Worm (Caenorhabditis elegans): ENCODE measurements around the gene ZK721.4.
"Not testable (repeated sequence)": the region's sequence is repeated elsewhere in the genome, so short reads cannot be mapped to it uniquely, and the experiment has no call there.

Gene ZK721.4

DNA sequence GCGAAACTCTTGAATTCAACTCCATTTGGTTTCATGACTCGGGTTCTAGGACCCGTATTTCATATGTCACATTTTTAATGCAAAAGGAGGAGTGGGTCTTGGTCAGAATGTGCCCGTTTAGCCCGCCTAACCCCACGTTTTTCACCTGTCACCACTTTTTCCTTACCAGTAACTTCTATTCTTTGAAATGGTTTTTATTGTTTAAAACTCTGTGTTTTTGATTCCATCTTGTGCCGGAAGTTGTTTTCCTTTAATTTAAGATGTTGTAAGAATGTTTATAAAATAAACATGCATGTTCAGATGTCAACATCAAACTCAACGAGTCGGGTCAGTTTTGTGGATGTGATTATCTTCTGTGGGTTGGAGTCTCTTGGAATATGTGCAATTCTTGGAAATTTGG lies at the start of gene ZK721.4:
Gene ZK721.4, plus strand, starts transcription at position 301 of the 400 bp plus-strand sequence.
- TF ChIP-seq lin-54 (GFP tag; optimal IDR thresholded peaks at IDR 0.05) (no peak), chd-7 (tag; optimal IDR thresholded peaks at IDR 0.05) (no peak), nfyb-1 (GFP tag; IDR thresholded peaks at IDR 0.05) (no peak), mes-4 (tag; optimal IDR thresholded peaks at IDR 0.05) (no peak), tlf-1 (GFP tag; optimal IDR thresholded peaks at IDR 0.05) (no peak), fkh-3 (tag; optimal IDR thresholded peaks at IDR 0.05) (no peak), snpc-3.4 (tag; optimal IDR thresholded peaks at IDR 0.05) (no peak), nhr-27 (tag; optimal IDR thresholded peaks at IDR 0.05) (no peak), C17E4.6 (GFP tag; IDR thresholded peaks at IDR 0.05) (no peak), ceh-100 (GFP tag; IDR thresholded peaks at IDR 0.05) (no peak), tbp1 (GFP tag; optimal IDR thresholded peaks at IDR 0.05) (no peak), ztf-28 (GFP tag; IDR thresholded peaks at IDR 0.05) (no peak), rpc-1 (optimal IDR thresholded peaks at IDR 0.05) (no peak), rpc-1 (tag; optimal IDR thresholded peaks at IDR 0.05) (no peak), snpc-4 (GFP tag; optimal IDR thresholded peaks at IDR 0.05) (no peak), snpc-4 (tag; optimal IDR thresholded peaks at IDR 0.05) (no peak), hmg-1.2 (GFP tag; IDR thresholded peaks at IDR 0.05) (no peak), hlh-12 (tag; optimal IDR thresholded peaks at IDR 0.05) (no peak), B0035.1 (tag; optimal IDR thresholded peaks at IDR 0.05) (no peak), ekl-4 (GFP tag; IDR thresholded peaks at IDR 0.05) (no peak), let-607 (tag; optimal IDR thresholded peaks at IDR 0.05) (no peak)

DNA sequence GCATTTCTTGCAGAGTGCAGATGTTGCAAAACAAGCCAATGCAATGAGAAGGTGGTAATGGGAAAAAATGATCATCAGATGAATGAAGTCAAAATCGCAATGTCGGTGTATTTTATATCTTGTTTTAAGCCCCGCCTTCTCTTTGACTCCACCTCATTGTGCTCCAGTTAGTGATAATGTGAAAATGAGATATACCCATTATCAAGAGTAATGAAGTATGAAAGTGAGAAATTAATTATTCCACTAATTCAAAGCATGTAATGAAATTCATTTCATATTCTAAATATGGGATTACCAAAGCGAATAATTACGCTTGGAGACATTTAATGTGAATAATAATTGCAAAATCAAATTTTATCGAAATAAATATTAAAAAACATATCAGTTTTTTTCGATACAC lies 46.8 kb upstream of the ZK721.4 start, which contains the start of gene M02D8.6:
Gene M02D8.6, minus strand, starts transcription at position 101 of the 400 bp plus-strand sequence.
- not testable (repeated sequence) for TF ChIP-seq hlh-12 (tag; optimal IDR thresholded peaks at IDR 0.05); nfya-1 (tag; optimal IDR thresholded peaks at IDR 0.05; ENCODE audit: borderline replicate concordance, insufficient read depth); chd-7 (tag; optimal IDR thresholded peaks at IDR 0.05)

DNA sequence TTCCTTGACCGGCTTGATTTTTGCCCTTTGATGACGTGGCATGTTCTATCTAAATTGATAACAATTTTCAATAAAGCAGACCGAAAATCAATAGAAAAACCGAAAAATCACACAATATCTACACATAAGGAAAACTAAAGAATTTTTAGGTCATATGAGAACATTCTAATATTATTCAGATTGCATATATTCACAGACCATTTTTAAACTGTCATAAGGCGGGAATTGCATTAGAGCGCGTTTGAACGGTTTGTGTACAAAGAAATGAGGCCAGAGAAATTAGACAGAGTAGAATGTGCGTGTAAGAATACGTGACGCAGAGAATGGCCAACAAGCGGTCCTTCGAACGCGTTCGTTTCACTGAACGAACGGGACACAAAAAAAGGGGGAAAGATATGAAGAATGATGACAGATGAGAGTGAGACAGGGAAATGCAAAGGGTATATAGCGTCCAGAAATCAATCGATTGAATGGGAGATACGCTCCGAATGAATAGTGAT lies 41.6 kb upstream of the ZK721.4 start, which contains the start of gene M02D8.3:
Gene M02D8.3, minus strand, starts transcription at position 51 of the 500 bp plus-strand sequence.
- TF ChIP-seq madf-6 (GFP tag; IDR thresholded peaks at IDR 0.05) (no peak), ztf-22 (GFP tag; optimal IDR thresholded peaks at IDR 0.05) (no peak), lag-1 (GFP tag; IDR thresholded peaks at IDR 0.05) (no peak), F33H1.4 (GFP tag; IDR thresholded peaks at IDR 0.05) (no peak), tbx-9 (tag; optimal IDR thresholded peaks at IDR 0.05; ENCODE audit: borderline replicate concordance) (no peak), mes-4 (tag; optimal IDR thresholded peaks at IDR 0.05) (no peak), F57A8.1 (GFP tag; optimal IDR thresholded peaks at IDR 0.05) (no peak), K11D2.4 (GFP tag; IDR thresholded peaks at IDR 0.05) (no peak), F49E8.2 (tag; optimal IDR thresholded peaks at IDR 0.05; ENCODE audit: insufficient read depth) (no peak), lin-40 (tag; optimal IDR thresholded peaks at IDR 0.05) (peak; percentile 19), tbp1 (GFP tag; optimal IDR thresholded peaks at IDR 0.05) (no peak), rec-8 (tag; optimal IDR thresholded peaks at IDR 0.05) (no peak), attf-5 (GFP tag; optimal IDR thresholded peaks at IDR 0.05) (peak; percentile 64), mcd-1 (GFP tag; IDR thresholded peaks at IDR 0.05) (peak; percentile 62), nhr-80 (tag; optimal IDR thresholded peaks at IDR 0.05) (peak; percentile 53), ceh-58 (GFP tag; IDR thresholded peaks at IDR 0.05) (no peak), madf-8 (GFP tag; conservative IDR thresholded peaks at IDR 0.05) (no peak), let-607 (tag; optimal IDR thresholded peaks at IDR 0.05) (peak in 1 of 2 experiments; percentile 0), ceh-27 (GFP tag; optimal IDR thresholded peaks at IDR 0.05) (peak; percentile 40), hmg-1.2 (GFP tag; IDR thresholded peaks at IDR 0.05) (peak; percentile 45; the same call in 1 of the 2 replicates), gei-17 (GFP tag; optimal IDR thresholded peaks at IDR 0.05) (no peak), F37B4.10 (GFP tag; IDR thresholded peaks at IDR 0.05) (no peak), K12H6.12 (tag; optimal IDR thresholded peaks at IDR 0.05) (peak; percentile 34), snpc-1.1 (tag; optimal IDR thresholded peaks at IDR 0.05; ENCODE audit: insufficient read depth) (no peak)

Measured in whole organism, young adult.